Fruit fly (Drosophila melanogaster) whole organism: Measurements from ENCODE around the gene FucTD.

Source experiments
- CG8478 ChIP-seq: fragments of >200 bp; optimal IDR thresholded peaks from 2 replicates; lab custom pipeline; 2018; ENCODE audit warnings: inconsistent platforms
- Dll ChIP-seq: fragments of >200 bp; optimal IDR thresholded peaks from 2 replicates; lab custom pipeline; 2017
- usp ChIP-seq: fragments of >200 bp; optimal IDR thresholded peaks from 2 replicates; lab custom pipeline; 2017; ENCODE audit warnings: missing biosample characterization, missing genetic modification characterization, mixed read lengths

dm6 chr3L:1370939-1371338, 45.1 kb upstream of the FucTD start:
- TF ChIP-seq CG8478 (lab: Kevin White, UChicago) (no peak), usp (no peak), Dll (no peak)
